Worm (Caenorhabditis elegans): ENCODE data around the gene nlp-34.

- no peak for TF ChIP-seq unc-62 (GFP tag; optimal IDR thresholded peaks at IDR 0.05)
- TF ChIP-seq ztf-6 (GFP tag; IDR thresholded peaks at IDR 0.05), result no peak
- no peak for TF ChIP-seq F37B4.10 (GFP tag; IDR thresholded peaks at IDR 0.05)
- TF ChIP-seq madf-10 (tag; optimal IDR thresholded peaks at IDR 0.05), result no peak
- TF ChIP-seq zim-3 (tag; optimal IDR thresholded peaks at IDR 0.05), result no peak
These were observed 25.2 kb downstream of the nlp-34 start, which contains the start of gene str-247 for ce11 chrV:3953739-3954138.
